Fruit fly (Drosophila melanogaster): ENCODE measurements around the gene Tengl2.

Gene Tengl2

DNA sequence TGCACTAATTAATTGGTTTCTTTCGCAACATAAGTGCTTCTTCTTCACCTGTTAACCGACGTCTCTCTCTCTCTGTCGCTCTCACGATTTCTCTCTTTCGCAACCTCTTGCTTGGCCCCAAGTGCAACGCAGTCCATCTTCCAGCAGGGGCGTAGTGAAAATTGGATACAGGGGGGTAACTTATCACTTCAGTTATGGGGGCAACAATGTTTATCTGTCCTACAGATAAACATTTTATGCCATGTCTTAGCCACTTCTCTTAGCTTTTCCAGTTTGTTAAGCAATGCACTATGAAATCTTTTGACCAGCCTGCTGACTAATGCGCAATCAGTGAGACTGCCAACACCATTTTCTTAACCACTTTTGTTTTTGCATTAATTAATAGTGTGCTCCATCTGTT, 11.9 kb downstream of the Tengl2 start (continued):
- TF ChIP-seq zen2 (GFP tag; IDR thresholded peaks at IDR 0.05; ENCODE audit: partially characterized antibody), result no peak
- no peak for TF ChIP-seq Myb (GFP tag; optimal IDR thresholded peaks at IDR 0.05)
- TF ChIP-seq nom (GFP tag; optimal IDR thresholded peaks at IDR 0.05), result peak; percentile 49
- no peak for TF ChIP-seq sqz (GFP tag; optimal IDR thresholded peaks at IDR 0.05)
- TF ChIP-seq Scr (GFP tag; IDR thresholded peaks at IDR 0.05; ENCODE audit: partially characterized antibody), result no peak
- TF ChIP-seq CG6765 (GFP tag; optimal IDR thresholded peaks at IDR 0.05), result no peak
- no peak for TF ChIP-seq inv (GFP tag; IDR thresholded peaks at IDR 0.05; ENCODE audit: partially characterized antibody)
- no peak for TF ChIP-seq mld (GFP tag; IDR thresholded peaks at IDR 0.05; ENCODE audit: partially characterized antibody)
- TF ChIP-seq hbn (GFP tag; IDR thresholded peaks at IDR 0.05; ENCODE audit: partially characterized antibody), result no peak
- TF ChIP-seq Sry-δ (GFP tag; optimal IDR thresholded peaks at IDR 0.05), result no peak
- peak; percentile 1 for TF ChIP-seq CG11723 (GFP tag; optimal IDR thresholded peaks at IDR 0.05)
- no peak for TF ChIP-seq maf-S (GFP tag; optimal IDR thresholded peaks at IDR 0.05)
- TF ChIP-seq her (GFP tag; optimal IDR thresholded peaks at IDR 0.05), result no peak
- TF ChIP-seq gcm2 (GFP tag; optimal IDR thresholded peaks at IDR 0.05), result peak; percentile 63
- TF ChIP-seq schlank (tag; optimal IDR thresholded peaks at IDR 0.05), result no peak
- no peak for TF ChIP-seq CG13123 (GFP tag; optimal IDR thresholded peaks at IDR 0.05)
- no peak for TF ChIP-seq exex (tag; optimal IDR thresholded peaks at IDR 0.05)
- TF ChIP-seq Med (GFP tag), result peak; percentile 84
- no peak for TF ChIP-seq CG11085 (GFP tag; IDR thresholded peaks at IDR 0.05)
- peak; percentile 74; the same call in 2 of the 3 replicates for TF ChIP-seq ase (GFP tag; IDR thresholded peaks at IDR 0.05)
- no peak for TF ChIP-seq yki (optimal IDR thresholded peaks at IDR 0.05)
- TF ChIP-seq CG16779 (GFP tag; IDR thresholded peaks at IDR 0.05), result no peak
- peak; percentile 65 for TF ChIP-seq CG17359 (tag; optimal IDR thresholded peaks at IDR 0.05)
- no peak for TF ChIP-seq CG9727 (GFP tag; optimal IDR thresholded peaks at IDR 0.05)
- peak; percentile 57; the same call in 1 of the 3 replicates for TF ChIP-seq CG11456 (GFP tag; IDR thresholded peaks at IDR 0.05)
- TF ChIP-seq CG9817 (tag; optimal IDR thresholded peaks at IDR 0.05), result peak; percentile 2
- TF ChIP-seq CG8359 (GFP tag; optimal IDR thresholded peaks at IDR 0.05; ENCODE audit: borderline replicate concordance), result no peak
- TF ChIP-seq CG7963 (GFP tag; IDR thresholded peaks at IDR 0.05; ENCODE audit: partially characterized antibody), result no peak
- no peak for TF ChIP-seq HLH4C (GFP tag; IDR thresholded peaks at IDR 0.05; ENCODE audit: partially characterized antibody)
- TF ChIP-seq wor (GFP tag; IDR thresholded peaks at IDR 0.05), result 0 out of 2 replicates have a peak, but pooled peaks have one; percentile 31
- TF ChIP-seq zf30C (GFP tag; optimal IDR thresholded peaks at IDR 0.05), result no peak
- TF ChIP-seq Chrac-16 (GFP tag; optimal IDR thresholded peaks at IDR 0.05), result peak; percentile 31
- peak; percentile 23 for TF ChIP-seq zfh2 (GFP tag; optimal IDR thresholded peaks at IDR 0.05)
- no peak for TF ChIP-seq CG9797 (GFP tag; optimal IDR thresholded peaks at IDR 0.05)
- TF ChIP-seq CG12769 (tag; optimal IDR thresholded peaks at IDR 0.05), result peak; percentile 34
- TF ChIP-seq CG2889 (GFP tag; IDR thresholded peaks at IDR 0.05), result no peak
- no peak for TF ChIP-seq Opbp (GFP tag; IDR thresholded peaks at IDR 0.05; ENCODE audit: partially characterized antibody)
- TF ChIP-seq NfI (GFP tag; optimal IDR thresholded peaks at IDR 0.05), result peak; percentile 34
- no peak for TF ChIP-seq CG18619 (GFP tag; optimal IDR thresholded peaks at IDR 0.05)
- TF ChIP-seq ken (GFP tag; IDR thresholded peaks at IDR 0.05), result 0 out of 3 replicates have a peak, but pooled peaks have one; percentile 3
- TF ChIP-seq Meics (GFP tag; optimal IDR thresholded peaks at IDR 0.05), result peak; percentile 27
- peak; percentile 26; the same call in 1 of the 2 replicates for TF ChIP-seq CG11247 (GFP tag; IDR thresholded peaks at IDR 0.05)
- TF ChIP-seq CG11398 (GFP tag; optimal IDR thresholded peaks at IDR 0.05), result peak; percentile 41
- TF ChIP-seq sob (GFP tag; IDR thresholded peaks at IDR 0.05), result peak; percentile 10; the same call in 1 of the 2 replicates
- no peak for TF ChIP-seq rib (GFP tag; IDR thresholded peaks at IDR 0.05)
- TF ChIP-seq Fer2 (tag; optimal IDR thresholded peaks at IDR 0.05), result no peak
- no peak for TF ChIP-seq dan (GFP tag; IDR thresholded peaks at IDR 0.05)
- no peak for TF ChIP-seq CG18476 (GFP tag; optimal IDR thresholded peaks at IDR 0.05)
- TF ChIP-seq sens (GFP tag), result peak; percentile 90
- TF ChIP-seq CG11696 (GFP tag; IDR thresholded peaks at IDR 0.05), result peak; percentile 26; the same call in 1 of the 2 replicates
- no peak for TF ChIP-seq Hand (GFP tag; optimal IDR thresholded peaks at IDR 0.05)
